Worm (Caenorhabditis elegans): ENCODE results near the gene Y105C5A.1273.
"Not testable (repeated sequence)": the region's sequence is repeated elsewhere in the genome, so short reads cannot be mapped to it uniquely, and the experiment has no call there.

The Y105C5A.1273 gene

DNA sequence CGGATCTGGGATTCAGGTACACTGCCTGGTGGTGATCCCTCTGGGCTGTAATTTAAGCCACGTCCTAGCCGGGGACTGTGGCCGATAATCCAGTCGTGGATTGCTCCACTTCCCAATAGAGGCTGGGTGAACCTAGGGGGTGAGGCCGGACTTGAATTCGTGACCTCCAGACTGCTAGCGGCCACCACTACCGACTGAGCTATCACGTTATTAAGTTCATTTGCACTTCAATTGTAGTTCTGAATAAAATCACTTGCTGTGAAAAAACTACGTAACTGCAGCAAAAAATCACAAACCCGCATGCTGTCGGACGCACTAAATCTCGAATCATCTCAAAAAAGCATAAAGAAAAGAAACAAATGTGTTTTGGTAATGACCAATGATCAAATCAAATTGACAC, at the start of gene Y105C5A.1273:
Gene Y105C5A.1273, plus strand, starts transcription at position 301 of the 400 bp plus-strand sequence.
- not testable (repeated sequence) for TF ChIP-seq nhr-237 (tag; optimal IDR thresholded peaks at IDR 0.05); efl-1 (optimal IDR thresholded peaks at IDR 0.05); efl-1 (GFP tag; optimal IDR thresholded peaks at IDR 0.05 in 1 of 2); aly-2 (tag; optimal IDR thresholded peaks at IDR 0.05)

DNA sequence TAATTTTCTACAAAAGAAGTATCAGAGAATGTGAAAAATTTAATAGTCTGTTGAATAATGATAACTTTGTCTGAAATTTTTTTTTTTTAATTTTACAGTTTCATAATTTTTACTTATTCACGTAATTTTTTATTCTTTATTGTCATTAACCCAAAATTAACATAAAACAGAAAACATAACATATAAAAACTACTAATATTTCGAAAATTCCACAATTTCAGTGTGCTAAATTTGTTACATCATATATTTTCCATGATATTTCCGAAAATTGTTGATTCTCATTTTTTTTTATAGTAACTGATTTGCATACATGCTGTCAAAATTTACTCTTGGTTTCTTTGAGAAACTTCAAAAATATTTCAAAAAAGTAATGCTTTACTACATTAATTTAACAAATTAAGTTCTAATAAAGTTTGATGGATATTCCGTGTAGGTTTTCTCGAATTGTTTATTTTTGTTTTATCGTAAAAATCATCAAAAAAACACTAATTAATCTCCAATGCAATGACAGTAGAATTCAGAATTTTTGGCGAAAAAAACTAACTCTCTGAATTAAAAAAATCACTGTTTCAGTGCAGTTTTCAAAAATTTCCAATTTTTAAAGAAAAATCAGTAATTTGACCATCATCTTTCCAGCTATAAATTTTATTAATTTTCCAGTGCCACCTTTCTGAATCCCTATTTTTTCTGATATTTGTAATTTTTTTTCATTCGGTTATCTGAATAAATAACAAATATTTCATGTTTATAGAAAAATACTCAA, 40.8 kb upstream of the Y105C5A.1273 start:
- TF ChIP-seq nhr-90 (tag; optimal IDR thresholded peaks at IDR 0.05; ENCODE audit: poor library complexity) (no peak), efl-1 (optimal IDR thresholded peaks at IDR 0.05) (no peak), efl-1 (GFP tag; optimal IDR thresholded peaks at IDR 0.05 in 1 of 2) (peak in 1 of 2 experiments; percentile 91), ets-5 (GFP tag; IDR thresholded peaks at IDR 0.05) (no peak)

DNA sequence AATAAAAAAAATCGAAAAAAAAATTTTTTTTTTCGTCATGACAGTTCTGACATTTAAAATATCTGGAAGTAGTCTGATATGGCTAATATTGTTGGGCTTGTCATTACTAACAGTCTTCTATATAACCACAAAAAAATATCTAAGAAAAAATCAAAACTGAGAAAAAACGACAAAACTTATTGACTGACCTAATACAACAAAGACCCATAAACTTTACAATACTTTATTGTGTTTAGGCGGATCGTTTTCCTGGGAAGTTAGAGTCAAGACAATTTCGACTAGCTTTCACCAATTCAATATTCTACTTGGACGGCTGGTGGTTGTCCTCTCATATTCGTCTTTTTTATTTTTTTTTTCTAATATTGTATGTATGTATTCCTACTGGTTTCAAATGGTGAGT, 38.8 kb upstream of the Y105C5A.1273 start, which contains the start of gene Y105C5A.1285:
Gene Y105C5A.1285, plus strand, starts transcription at position 301 of the 400 bp plus-strand sequence.
- TF ChIP-seq fkh-4 (tag; optimal IDR thresholded peaks at IDR 0.05; ENCODE audit: borderline replicate concordance); swsn-7 (tag; optimal IDR thresholded peaks at IDR 0.05); tbx-2 (tag; optimal IDR thresholded peaks at IDR 0.05): not testable (repeated sequence)

DNA sequence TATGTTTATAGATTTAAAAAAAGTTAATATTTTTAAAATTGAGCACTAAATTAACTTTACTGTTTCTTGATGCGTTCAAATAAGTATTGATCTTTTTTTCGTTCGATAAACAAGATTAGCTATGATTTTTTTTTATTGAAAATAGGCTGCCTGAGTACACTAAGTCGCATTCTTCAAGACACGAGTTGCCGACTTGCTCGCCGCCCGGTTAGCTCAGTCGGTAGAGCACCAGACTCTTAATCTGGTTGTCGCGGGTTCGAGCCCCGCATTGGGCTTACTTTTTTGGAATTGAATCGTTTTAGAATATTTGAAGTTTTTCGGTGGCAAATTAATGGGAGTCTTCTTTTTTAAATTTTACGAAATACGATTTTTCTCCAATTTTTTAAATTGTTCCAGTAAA, 2.3 kb downstream of the Y105C5A.1273 start:
- TF ChIP-seq lin-15B (tag; optimal IDR thresholded peaks at IDR 0.05) (no peak), rnt-1 (tag; optimal IDR thresholded peaks at IDR 0.05) (no peak), ztf-4 (tag; optimal IDR thresholded peaks at IDR 0.05) (no peak), hlh-17 (GFP tag; optimal IDR thresholded peaks at IDR 0.05; ENCODE audit: borderline replicate concordance) (no peak), irx-1 (tag; optimal IDR thresholded peaks at IDR 0.05) (no peak), elt-2 (tag; optimal IDR thresholded peaks at IDR 0.05) (no peak), tbx-2 (tag; optimal IDR thresholded peaks at IDR 0.05) (no peak), nhr-20 (tag; optimal IDR thresholded peaks at IDR 0.05) (no peak), nhr-11 (tag; optimal IDR thresholded peaks at IDR 0.05) (no peak), fkh-10 (GFP tag; optimal IDR thresholded peaks at IDR 0.05) (no peak), alr-1 (tag; optimal IDR thresholded peaks at IDR 0.05; ENCODE audit: borderline replicate concordance) (no peak), jun-1 (tag; optimal IDR thresholded peaks at IDR 0.05) (no peak)

DNA sequence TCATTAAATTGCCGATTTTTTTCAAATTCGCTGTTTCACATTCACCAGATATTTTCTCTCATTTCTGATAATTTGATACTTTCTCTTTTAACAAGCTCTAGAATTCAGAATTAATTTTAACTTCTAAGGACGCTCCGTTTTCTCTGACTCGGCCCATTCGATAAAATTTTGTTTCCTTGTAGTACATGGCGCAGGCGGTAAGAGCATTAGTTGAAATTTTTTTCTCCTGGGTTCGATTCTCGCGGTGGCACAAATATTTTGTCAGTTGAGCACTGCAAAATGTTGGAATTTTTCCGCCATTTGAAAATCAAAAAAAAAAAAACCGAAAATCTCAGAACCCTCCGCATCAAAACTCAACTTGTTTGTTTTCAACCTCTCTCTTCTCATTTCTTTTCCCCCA, 3.1 kb downstream of the Y105C5A.1273 start:
- TF ChIP-seq efl-1 (optimal IDR thresholded peaks at IDR 0.05) (no peak), efl-1 (GFP tag; optimal IDR thresholded peaks at IDR 0.05 in 1 of 2) (peak in 1 of 2 experiments; percentile 55), ces-1 (GFP tag; optimal IDR thresholded peaks at IDR 0.05) (no peak)

DNA sequence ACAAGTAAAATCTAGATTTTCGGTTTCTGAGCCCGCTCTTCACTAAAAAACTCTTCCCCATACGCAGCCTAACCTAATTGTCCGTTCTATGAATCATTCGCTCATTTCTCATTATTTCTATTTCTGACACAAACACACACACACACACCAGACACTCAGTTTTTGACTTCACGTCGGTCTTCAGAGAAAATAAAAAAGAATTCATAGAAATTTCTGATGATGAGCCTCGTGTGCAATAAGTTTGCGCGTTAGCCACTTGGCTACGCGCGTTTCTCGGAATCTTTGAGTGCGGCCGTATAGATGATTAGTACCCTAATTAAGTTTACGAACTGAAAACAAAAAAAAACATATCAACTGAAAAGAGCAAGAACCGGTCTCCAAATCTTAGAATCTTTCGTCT, 23.1 kb downstream of the Y105C5A.1273 start:
- TF ChIP-seq lin-15B (tag; optimal IDR thresholded peaks at IDR 0.05) (no peak), dpl-1 (GFP tag; optimal IDR thresholded peaks at IDR 0.05) (no peak), tbx-2 (tag; optimal IDR thresholded peaks at IDR 0.05) (peak; percentile 31), efl-3 (GFP tag; optimal IDR thresholded peaks at IDR 0.05) (no peak), sptf-1 (tag; optimal IDR thresholded peaks at IDR 0.05) (no peak), nhr-85 (tag) (no peak), egl-27 (tag; optimal IDR thresholded peaks at IDR 0.05) (no peak), nhr-71 (tag; optimal IDR thresholded peaks at IDR 0.05) (peak; percentile 85), nhr-84 (tag; optimal IDR thresholded peaks at IDR 0.05) (no peak), fkh-8 (tag; optimal IDR thresholded peaks at IDR 0.05) (peak; percentile 89), nhr-237 (tag; optimal IDR thresholded peaks at IDR 0.05) (no peak), alr-1 (tag; optimal IDR thresholded peaks at IDR 0.05; ENCODE audit: borderline replicate concordance) (no peak), nhr-47 (tag; optimal IDR thresholded peaks at IDR 0.05) (peak; percentile 77), mdl-1 (tag; optimal IDR thresholded peaks at IDR 0.05) (no peak), C04F5.9 (tag; optimal IDR thresholded peaks at IDR 0.05) (no peak), pag-3 (tag; optimal IDR thresholded peaks at IDR 0.05; ENCODE audit: borderline replicate concordance, insufficient read depth) (no peak), hlh-4 (tag; optimal IDR thresholded peaks at IDR 0.05) (no peak), fos-1 (tag; optimal IDR thresholded peaks at IDR 0.05) (no peak), ztf-11 (tag; optimal IDR thresholded peaks at IDR 0.05) (no peak), zip-4 (GFP tag; optimal IDR thresholded peaks at IDR 0.05) (no peak), nhr-19 (GFP tag; conservative IDR thresholded peaks at IDR 0.05) (no peak), rnt-1 (tag; optimal IDR thresholded peaks at IDR 0.05) (no peak), snu-23 (GFP tag; optimal IDR thresholded peaks at IDR 0.05) (no peak), xbp-1 (tag; optimal IDR thresholded peaks at IDR 0.05) (no peak)
